Worm (Caenorhabditis elegans) whole organism, L4/young adult: Measurements from ENCODE around the gene F42A10.5.

Experiments
- W03F9.2 ChIP-seq: fragments of 150-350 bp; optimal IDR thresholded peaks from 2 replicates; lab custom pipeline; 2014; ENCODE audit warnings: missing biosample characterization, missing genetic modification characterization
- dao-5 ChIP-seq: sonication (generic microtip); optimal IDR thresholded peaks from 2 replicates; lab custom pipeline; 2016; ENCODE audit warnings: missing genotype, missing genetic modification characterization, moderate library complexity, missing compliant biosample characterization
- him-1 ChIP-seq: sonication (generic microtip); optimal IDR thresholded peaks from 2 replicates; lab custom pipeline; 2016; ENCODE audit warnings: missing genotype, missing genetic modification reagents, missing genetic modification characterization, missing compliant biosample characterization

ce11 chrIII:6140818-6141217, 32.5 kb downstream of the F42A10.5 start:
- no peak for TF ChIP-seq him-1 (tag; lab: Kevin White, UChicago)
- TF ChIP-seq W03F9.2 (tag; lab: Kevin White, UChicago) = no peak
- TF ChIP-seq dao-5 (tag; lab: Kevin White, UChicago) = no peak
